Worm (Caenorhabditis elegans): ENCODE measurements around the gene Y77E11A.8.

DNA sequence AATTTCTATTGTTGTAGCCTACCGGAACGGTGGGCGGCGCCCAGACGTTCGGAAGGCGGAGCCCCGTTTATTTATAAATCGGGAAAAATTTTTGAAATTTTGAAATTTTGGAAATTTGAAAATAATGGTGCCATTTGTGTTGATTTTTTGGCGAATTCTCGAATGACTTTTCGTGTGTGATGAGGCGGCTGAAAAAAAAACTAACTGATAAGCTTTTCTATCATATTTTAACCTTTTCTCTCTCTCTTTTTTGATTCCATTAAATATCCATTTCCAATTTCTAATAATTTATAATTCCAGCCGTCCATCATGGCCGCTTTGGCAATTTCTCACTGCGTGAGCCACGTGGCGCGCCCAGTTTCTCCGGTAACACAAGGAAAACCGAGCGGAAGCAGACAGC lies 31.9 kb upstream of the Y77E11A.8 start, which contains the start of gene nadk-1:
- TF ChIP-seq him-1 (tag; optimal IDR thresholded peaks at IDR 0.05) (no peak), W03F9.2 (tag; optimal IDR thresholded peaks at IDR 0.05) (no peak), dao-5 (tag; optimal IDR thresholded peaks at IDR 0.05) (no peak)
